Worm (Caenorhabditis elegans) whole organism, mixed stage, embryonic: ENCODE results near the gene lin-39.

Experiments used
- M03D4.4 ChIP-seq: sonication (generic microtip); optimal IDR thresholded peaks from 2 replicates; lab custom pipeline; 2017; ENCODE audit warnings: mild to moderate bottlenecking, missing genetic modification characterization, missing compliant biosample characterization
- bed-3 ChIP-seq: fragments of 200-800 bp; sonication (Bioruptor generic); optimal IDR thresholded peaks from 3 replicates; lab custom pipeline; 2018; ENCODE audit warnings: mild to moderate bottlenecking, missing genetic modification characterization, moderate library complexity, missing compliant biosample characterization
- blmp-1 ChIP-seq: fragments of 150-350 bp; optimal IDR thresholded peaks from 2 replicates; lab custom pipeline; 2014; ENCODE audit warnings: missing biosample characterization, missing genetic modification characterization
- ceh-39 ChIP-seq: fragments of 150-350 bp; optimal IDR thresholded peaks from 2 replicates; lab custom pipeline; 2014; ENCODE audit warnings: missing biosample characterization, missing genetic modification characterization
- ceh-43 ChIP-seq: fragments of 200-800 bp; sonication (Bioruptor generic); optimal IDR thresholded peaks from 2 replicates; lab custom pipeline; 2018; ENCODE audit warnings: mild to moderate bottlenecking, missing genetic modification characterization, moderate library complexity, missing compliant biosample characterization
- ceh-83 ChIP-seq: fragments of 200-800 bp; sonication (Bioruptor generic); optimal IDR thresholded peaks from 2 replicates; lab custom pipeline; 2018; ENCODE audit warnings: mild to moderate bottlenecking, missing genetic modification characterization, missing compliant biosample characterization
- ces-1 ChIP-seq: fragments of 150-350 bp; optimal IDR thresholded peaks from 2 replicates; lab custom pipeline; 2014; ENCODE audit warnings: missing biosample characterization, missing genetic modification reagents, missing genetic modification characterization
- cnd-1 ChIP-seq: fragments of 200-800 bp; sonication (Bioruptor generic); optimal IDR thresholded peaks from 2 replicates; lab custom pipeline; 2018; ENCODE audit warnings: mild to moderate bottlenecking, missing genetic modification characterization, missing compliant biosample characterization
- drap-1 ChIP-seq: fragments of 200-800 bp; sonication (Bioruptor generic); optimal IDR thresholded peaks from 3 replicates; lab custom pipeline; 2018; ENCODE audit warnings: mild to moderate bottlenecking, missing genetic modification characterization, missing compliant biosample characterization
- elt-1 ChIP-seq: sonication (generic microtip); optimal IDR thresholded peaks from 2 replicates; lab custom pipeline; 2017; ENCODE audit warnings: missing genetic modification characterization, mild to moderate bottlenecking, missing compliant biosample characterization, antibody characterized with exemption, moderate library complexity, borderline replicate concordance; ENCODE audit not compliant: insufficient read depth
- elt-3 ChIP-seq: fragments of 150-350 bp; optimal IDR thresholded peaks from 2 replicates; lab custom pipeline; 2014; ENCODE audit warnings: missing biosample characterization, missing genetic modification characterization
- flh-1 ChIP-seq: fragments of 200-800 bp; sonication (Bioruptor generic); optimal IDR thresholded peaks from 2 replicates; lab custom pipeline; 2018; ENCODE audit warnings: mild to moderate bottlenecking, missing genetic modification characterization, moderate library complexity, missing compliant biosample characterization
- ham-2 ChIP-seq: fragments of 200-800 bp; sonication (Bioruptor generic); optimal IDR thresholded peaks from 2 replicates; lab custom pipeline; 2018; ENCODE audit warnings: mild to moderate bottlenecking, missing genetic modification characterization, missing compliant biosample characterization
- hlh-1 ChIP-seq: fragments of 150-350 bp; optimal IDR thresholded peaks from 2 replicates; lab custom pipeline; 2014; ENCODE audit warnings: missing biosample characterization, missing genetic modification reagents, missing genetic modification characterization
- lin-13 ChIP-seq: fragments of 150-350 bp; optimal IDR thresholded peaks from 2 replicates; lab custom pipeline; 2014; ENCODE audit warnings: missing biosample characterization, missing genetic modification characterization
- lin-32 ChIP-seq: fragments of 200-800 bp; sonication (Bioruptor generic); optimal IDR thresholded peaks from 2 replicates; lab custom pipeline; 2018; ENCODE audit warnings: mild to moderate bottlenecking, missing genetic modification characterization, missing compliant biosample characterization
- lsy-2 ChIP-seq: fragments of 150-350 bp; optimal IDR thresholded peaks from 2 replicates; lab custom pipeline; 2014; ENCODE audit warnings: missing biosample characterization, missing genetic modification characterization
- mep-1 ChIP-seq: fragments of 150-350 bp; optimal IDR thresholded peaks from 2 replicates; lab custom pipeline; 2017; ENCODE audit warnings: missing biosample characterization, missing genetic modification reagents, missing genetic modification characterization, inconsistent platforms
- mls-2 ChIP-seq: sonication (generic microtip); optimal IDR thresholded peaks from 2 replicates; lab custom pipeline; 2016; ENCODE audit warnings: mild to moderate bottlenecking, missing genetic modification characterization, moderate library complexity, missing compliant biosample characterization
- nhr-12 ChIP-seq: fragments of 150-350 bp; optimal IDR thresholded peaks from 2 replicates; lab custom pipeline; 2014; ENCODE audit warnings: missing biosample characterization, missing genetic modification characterization
- nhr-2 ChIP-seq: fragments of 150-350 bp; optimal IDR thresholded peaks from 2 replicates; lab custom pipeline; 2014; ENCODE audit warnings: missing biosample characterization, missing genetic modification characterization
- nhr-237 ChIP-seq: fragments of 150-350 bp; optimal IDR thresholded peaks from 2 replicates; lab custom pipeline; 2014; ENCODE audit warnings: missing biosample characterization, missing genetic modification characterization
- nhr-28 ChIP-seq: fragments of 150-350 bp; optimal IDR thresholded peaks from 2 replicates; lab custom pipeline; 2014; ENCODE audit warnings: missing biosample characterization, missing genetic modification characterization
- nhr-76 ChIP-seq: sonication (generic microtip); optimal IDR thresholded peaks from 2 replicates; lab custom pipeline; 2017; ENCODE audit warnings: missing biosample characterization, missing genetic modification characterization
- pha-4 ChIP-seq: fragments of 150-350 bp; optimal IDR thresholded peaks from 2 replicates; lab custom pipeline; 2018; ENCODE audit warnings: missing biosample characterization, missing genetic modification reagents, missing genetic modification characterization
- sem-2 ChIP-seq: fragments of 200-800 bp; sonication (Bioruptor generic); optimal IDR thresholded peaks from 2 replicates; lab custom pipeline; 2018; ENCODE audit warnings: mild to moderate bottlenecking, missing genetic modification characterization, missing compliant biosample characterization
- snpc-4 ChIP-seq: fragments of 150-350 bp; optimal IDR thresholded peaks from 2 replicates; lab custom pipeline; 2014; ENCODE audit warnings: missing biosample characterization, missing genetic modification characterization
- sptf-1 ChIP-seq: sonication (generic microtip); optimal IDR thresholded peaks from 2 replicates; lab custom pipeline; 2017; ENCODE audit warnings: mild to moderate bottlenecking, missing genetic modification characterization, moderate library complexity, missing compliant biosample characterization
- tbx-8 ChIP-seq: fragments of 200-800 bp; sonication (Bioruptor generic); optimal IDR thresholded peaks from 2 replicates; lab custom pipeline; 2018; ENCODE audit warnings: mild to moderate bottlenecking, missing genetic modification characterization, moderate library complexity, missing compliant biosample characterization
- unc-120 ChIP-seq: sonication (generic microtip); optimal IDR thresholded peaks from 2 replicates; lab custom pipeline; 2017; ENCODE audit warnings: missing genetic modification characterization, missing compliant biosample characterization; ENCODE audit not compliant: poor library complexity, severe bottlenecking
- unc-39 ChIP-seq: fragments of 150-350 bp; optimal IDR thresholded peaks from 2 replicates; lab custom pipeline; 2014; ENCODE audit warnings: missing biosample characterization, missing genetic modification characterization
- unc-62 ChIP-seq: fragments of 150-350 bp; optimal IDR thresholded peaks from 2 replicates; lab custom pipeline; 2014; ENCODE audit warnings: missing biosample characterization, missing genetic modification reagents, missing genetic modification characterization
- zip-8 ChIP-seq: fragments of 150-350 bp; optimal IDR thresholded peaks from 2 replicates; lab custom pipeline; 2014; ENCODE audit warnings: missing biosample characterization, missing genetic modification characterization
- ztf-11 ChIP-seq: fragments of 150-350 bp; optimal IDR thresholded peaks from 2 replicates; lab custom pipeline; 2014; ENCODE audit warnings: missing biosample characterization, missing genetic modification characterization

The lin-39 gene

ce11 chrIII:7536559-7536958, at the start of gene lin-39:
lin-39 (minus strand) TSS chrIII:7536632.
- TF ChIP-seq elt-3 (tag; lab: Kevin White, UChicago) (no peak), ceh-39 (no peak), unc-62 (GFP tag; lab: Kevin White, UChicago) (peak; percentile 44), sem-2 (GFP tag; lab: Kevin White, UChicago) (no peak)

- TF ChIP-seq mep-1 (tag; lab: Kevin White, UChicago) (peak; percentile 29), tbx-8 (GFP tag; lab: Kevin White, UChicago) (no peak), lsy-2 (tag; lab: Kevin White, UChicago) (peak; percentile 67), cnd-1 (tag; lab: Kevin White, UChicago) (no peak)
These were observed 47.8 kb upstream of the lin-39 start, which contains the start of gene cup-5 for ce11 chrIII:7584131-7584646. cup-5 (plus strand) TSS chrIII:7584181.

ce11 chrIII:7582885-7583284, 46.5 kb upstream of the lin-39 start, which contains the start of gene R13A5.10:
R13A5.10 (minus strand) TSS chrIII:7582985.
- TF ChIP-seq elt-1 (tag; lab: Kevin White, UChicago) (no peak), nhr-12 (tag; lab: Kevin White, UChicago) (no peak), mls-2 (tag; lab: Kevin White, UChicago) (no peak), nhr-28 (tag; lab: Kevin White, UChicago) (no peak), unc-39 (tag; lab: Kevin White, UChicago) (no peak), ceh-43 (GFP tag; lab: Kevin White, UChicago) (no peak), ztf-11 (tag; lab: Kevin White, UChicago) (no peak), lin-32 (GFP tag; lab: Kevin White, UChicago) (no peak), ham-2 (GFP tag; lab: Kevin White, UChicago) (no peak), bed-3 (GFP tag; lab: Kevin White, UChicago) (no peak), nhr-2 (tag; lab: Kevin White, UChicago) (no peak), blmp-1 (tag; lab: Kevin White, UChicago) (no peak), nhr-237 (no peak), ceh-83 (GFP tag; lab: Kevin White, UChicago) (no peak), zip-8 (tag; lab: Kevin White, UChicago) (no peak), drap-1 (GFP tag; lab: Kevin White, UChicago) (no peak)

ce11 chrIII:7580586-7580985, 44.2 kb upstream of the lin-39 start:
- TF ChIP-seq sem-2 (GFP tag; lab: Kevin White, UChicago) (no peak), ces-1 (GFP tag; lab: Kevin White, UChicago) (peak; percentile 30)
- TF ChIP-seq, all 35 proteins: peak for 1

- TF ChIP-seq pha-4 (no peak), nhr-2 (tag; lab: Kevin White, UChicago) (no peak), ceh-39 (no peak), mep-1 (tag; lab: Kevin White, UChicago) (no peak), bed-3 (GFP tag; lab: Kevin White, UChicago) (no peak), ceh-83 (GFP tag; lab: Kevin White, UChicago) (no peak), M03D4.4 (tag; lab: Kevin White, UChicago) (no peak), unc-120 (tag; lab: Kevin White, UChicago) (no peak), ceh-43 (GFP tag; lab: Kevin White, UChicago) (no peak), hlh-1 (no peak)
These were observed 42.9 kb upstream of the lin-39 start, which contains the start of gene mfsd-6 for ce11 chrIII:7579324-7579723. mfsd-6 (minus strand) TSS chrIII:7579411.

ce11 chrIII:7572781-7573400, 36.5 kb upstream of the lin-39 start, which contains the start of the genes rpl-9 and lpd-7:
rpl-9 (minus strand) TSS chrIII:7572831.
lpd-7 (plus strand) TSS chrIII:7573350.
- TF ChIP-seq drap-1 (GFP tag; lab: Kevin White, UChicago) (no peak), ceh-43 (GFP tag; lab: Kevin White, UChicago) (no peak), elt-3 (tag; lab: Kevin White, UChicago) (peak; percentile 18), unc-39 (tag; lab: Kevin White, UChicago) (no peak), lin-13 (tag; lab: Kevin White, UChicago) (peak; percentile 72), tbx-8 (GFP tag; lab: Kevin White, UChicago) (no peak), elt-1 (tag; lab: Kevin White, UChicago) (no peak), unc-62 (GFP tag; lab: Kevin White, UChicago) (peak; percentile 63), nhr-76 (tag; lab: Kevin White, UChicago) (no peak), blmp-1 (tag; lab: Kevin White, UChicago) (no peak), ceh-83 (GFP tag; lab: Kevin White, UChicago) (no peak), zip-8 (tag; lab: Kevin White, UChicago) (no peak), snpc-4 (tag; lab: Kevin White, UChicago) (no peak), ces-1 (GFP tag; lab: Kevin White, UChicago) (peak; percentile 49), ztf-11 (tag; lab: Kevin White, UChicago) (no peak), lsy-2 (tag; lab: Kevin White, UChicago) (peak; percentile 84), ham-2 (GFP tag; lab: Kevin White, UChicago) (peak; percentile 28), nhr-12 (tag; lab: Kevin White, UChicago) (no peak), mls-2 (tag; lab: Kevin White, UChicago) (no peak), flh-1 (no peak), M03D4.4 (tag; lab: Kevin White, UChicago) (no peak), lin-32 (GFP tag; lab: Kevin White, UChicago) (peak; percentile 2), ceh-39 (peak; percentile 33), nhr-237 (peak; percentile 72), bed-3 (GFP tag; lab: Kevin White, UChicago) (no peak), nhr-2 (tag; lab: Kevin White, UChicago) (no peak), nhr-28 (tag; lab: Kevin White, UChicago) (no peak), sptf-1 (tag; lab: Kevin White, UChicago) (peak; percentile 32), cnd-1 (tag; lab: Kevin White, UChicago) (no peak)
